Worm (Caenorhabditis elegans) whole organism, young adult: ENCODE measurements around the gene K11H12.5.

Experiments used
- B0261.1 ChIP-seq: sonication (generic microtip); optimal IDR thresholded peaks from 2 replicates; lab custom pipeline; 2016; ENCODE audit warnings: mild to moderate bottlenecking, missing genetic modification characterization, moderate library complexity, missing compliant biosample characterization
- C17E4.6 ChIP-seq: fragments of 200-800 bp; sonication (Bioruptor generic); IDR thresholded peaks from 2 replicates; pipeline ENCODE4 v1.3.6; 2022; ENCODE audit warnings: missing genetic modification reagents, missing genetic modification characterization, missing compliant biosample characterization
- F33H1.4 ChIP-seq: fragments of 200-800 bp; sonication (Bioruptor generic); IDR thresholded peaks from 2 replicates; pipeline ENCODE4 v1.3.6; 2022; ENCODE audit warnings: missing genetic modification reagents, missing genetic modification characterization, missing compliant biosample characterization
- F39B2.1 ChIP-seq: fragments of 200-800 bp; sonication (Bioruptor generic); IDR thresholded peaks from 2 replicates; pipeline ENCODE4 v1.3.6; 2022; ENCODE audit warnings: missing genetic modification reagents, missing genetic modification characterization, missing compliant biosample characterization
- Y53F4B.3 ChIP-seq: fragments of 200-800 bp; sonication (Bioruptor generic); IDR thresholded peaks from 2 replicates; pipeline ENCODE4 v1.3.6; 2022; ENCODE audit warnings: missing genetic modification reagents, missing genetic modification characterization, missing compliant biosample characterization
- Y53G8AR.9 ChIP-seq: fragments of 200-800 bp; sonication (Bioruptor generic); conservative IDR thresholded peaks from 2 replicates; pipeline ENCODE4 v1.3.6; 2022; ENCODE audit warnings: missing genetic modification reagents, missing genetic modification characterization, missing compliant biosample characterization
- Y56A3A.18 ChIP-seq: fragments of 200-800 bp; sonication (Bioruptor generic); IDR thresholded peaks from 2 replicates; pipeline ENCODE4 v1.3.6; 2022; ENCODE audit warnings: missing genetic modification reagents, missing genetic modification characterization, missing compliant biosample characterization
- Y95B8A.8 ChIP-seq: fragments of 200-800 bp; sonication (Bioruptor generic); IDR thresholded peaks from 2 replicates; pipeline ENCODE4 v1.3.6; 2022; ENCODE audit warnings: missing genetic modification reagents, missing genetic modification characterization, missing compliant biosample characterization
- atf-7 ChIP-seq: sonication (generic microtip); optimal IDR thresholded peaks from 2 replicates; lab custom pipeline; 2017; ENCODE audit warnings: mild to moderate bottlenecking, missing genetic modification characterization, missing compliant biosample characterization
- bed-1 ChIP-seq: fragments of 200-800 bp; sonication (Bioruptor generic); IDR thresholded peaks from 2 replicates; pipeline ENCODE4 v1.3.6; 2022; ENCODE audit warnings: missing genetic modification reagents, missing genetic modification characterization, missing compliant biosample characterization
- bed-2 ChIP-seq: fragments of 200-800 bp; sonication (Bioruptor generic); IDR thresholded peaks from 2 replicates; pipeline ENCODE4 v1.3.6; 2022; ENCODE audit warnings: missing genetic modification reagents, missing genetic modification characterization, missing compliant biosample characterization
- cebp-2 ChIP-seq: fragments of 200-800 bp; sonication (Bioruptor generic); IDR thresholded peaks from 2 replicates; pipeline ENCODE4 v1.3.6; 2022; ENCODE audit warnings: missing genetic modification characterization, missing compliant biosample characterization
- ceh-100 ChIP-seq: fragments of 200-800 bp; sonication (Bioruptor generic); IDR thresholded peaks from 2 replicates; pipeline ENCODE4 v1.3.6; 2022; ENCODE audit warnings: missing genetic modification reagents, missing genetic modification characterization, missing compliant biosample characterization
- ceh-40 ChIP-seq: fragments of 200-800 bp; sonication (Bioruptor generic); IDR thresholded peaks from 2 replicates; pipeline ENCODE4 v1.3.6; 2022; ENCODE audit warnings: missing genetic modification characterization, missing compliant biosample characterization
- die-1 ChIP-seq: sonication (generic microtip); optimal IDR thresholded peaks from 2 replicates; lab custom pipeline; 2016; ENCODE audit warnings: missing genotype, mild to moderate bottlenecking, missing genetic modification characterization, missing compliant biosample characterization
- dox-1 ChIP-seq: fragments of 200-800 bp; sonication (Bioruptor generic); IDR thresholded peaks from 2 replicates; pipeline ENCODE4 v1.3.6; 2022; ENCODE audit warnings: missing genetic modification reagents, missing genetic modification characterization, missing compliant biosample characterization
- efl-1 ChIP-seq: fragments of 150-350 bp; optimal IDR thresholded peaks from 2 replicates; lab custom pipeline; 2014; ENCODE audit warnings: missing biosample characterization, missing genetic modification reagents, missing genetic modification characterization
- egl-44 ChIP-seq: fragments of 200-800 bp; sonication (Bioruptor generic); IDR thresholded peaks from 2 replicates; pipeline ENCODE4 v1.3.6; 2022; ENCODE audit warnings: missing genetic modification reagents, missing genetic modification characterization, missing compliant biosample characterization
- ekl-4 ChIP-seq: fragments of 200-800 bp; sonication (Bioruptor generic); IDR thresholded peaks from 2 replicates; pipeline ENCODE4 v1.3.6; 2022; ENCODE audit warnings: missing genetic modification reagents, missing genetic modification characterization, missing compliant biosample characterization
- fkh-3 ChIP-seq: sonication (generic microtip); optimal IDR thresholded peaks from 2 replicates; lab custom pipeline; 2016; ENCODE audit warnings: mild to moderate bottlenecking, missing genetic modification characterization, missing compliant biosample characterization
- gei-17 ChIP-seq: fragments of 200-800 bp; sonication (Bioruptor generic); optimal IDR thresholded peaks from 2 replicates; lab custom pipeline; 2018; ENCODE audit warnings: mild to moderate bottlenecking, missing genetic modification characterization, missing compliant biosample characterization
- hmg-20 ChIP-seq: fragments of 200-800 bp; sonication (Bioruptor generic); IDR thresholded peaks from 2 replicates; pipeline ENCODE4 v1.3.6; 2022; ENCODE audit warnings: missing genetic modification reagents, missing genetic modification characterization, missing compliant biosample characterization
- hrde-1 ChIP-seq: sonication (generic microtip); optimal IDR thresholded peaks from 2 replicates; lab custom pipeline; 2016; ENCODE audit warnings: missing genetic modification characterization, mild to moderate bottlenecking, missing compliant biosample characterization, moderate library complexity, missing genotype, missing genetic modification reagents, borderline replicate concordance
- lin-26 ChIP-seq: fragments of 200-800 bp; sonication (Bioruptor generic); IDR thresholded peaks from 2 replicates; pipeline ENCODE4 v1.3.6; 2022; ENCODE audit warnings: missing genetic modification reagents, missing genetic modification characterization, missing compliant biosample characterization
- lin-35 ChIP-seq, 3 experiments: fragments of 150-350 bp in 2 of 3; sonication (generic microtip) in 1 of 3; optimal IDR thresholded peaks; 2 replicates each; lab custom pipeline; 2014 to 2018; ENCODE audit warnings: missing biosample characterization in 3 of 3, missing genetic modification characterization in 3 of 3, missing genetic modification reagents in 3 of 3
- lin-54 ChIP-seq: fragments of 200-800 bp; sonication (Bioruptor generic); optimal IDR thresholded peaks from 2 replicates; lab custom pipeline; 2018; ENCODE audit warnings: mild to moderate bottlenecking, missing genetic modification characterization, missing compliant biosample characterization
- madf-10 ChIP-seq: sonication (generic microtip); optimal IDR thresholded peaks from 2 replicates; lab custom pipeline; 2016; ENCODE audit warnings: mild to moderate bottlenecking, missing genetic modification characterization, missing compliant biosample characterization
- madf-3 ChIP-seq: fragments of 200-800 bp; sonication (Bioruptor generic); IDR thresholded peaks from 2 replicates; pipeline ENCODE4 v1.3.6; 2022; ENCODE audit warnings: missing genetic modification reagents, missing genetic modification characterization, missing compliant biosample characterization
- madf-6 ChIP-seq: fragments of 200-800 bp; sonication (Bioruptor generic); IDR thresholded peaks from 2 replicates; pipeline ENCODE4 v1.3.6; 2022; ENCODE audit warnings: missing genetic modification reagents, missing genetic modification characterization, missing compliant biosample characterization
- mcd-1 ChIP-seq: fragments of 200-800 bp; sonication (Bioruptor generic); IDR thresholded peaks from 2 replicates; pipeline ENCODE4 v1.3.6; 2022; ENCODE audit warnings: missing genetic modification reagents, missing genetic modification characterization, missing compliant biosample characterization
- nfyb-1 ChIP-seq: fragments of 200-800 bp; sonication (Bioruptor generic); IDR thresholded peaks from 2 replicates; pipeline ENCODE4 v1.3.6; 2022; ENCODE audit warnings: missing genetic modification reagents, missing genetic modification characterization, missing compliant biosample characterization
- pbrm-1 ChIP-seq: fragments of 200-800 bp; sonication (Bioruptor generic); IDR thresholded peaks from 2 replicates; pipeline ENCODE4 v1.3.6; 2022; ENCODE audit warnings: missing genetic modification reagents, missing genetic modification characterization, missing compliant biosample characterization
- pha-4 ChIP-seq: fragments of 150-350 bp; sonication (generic microtip); optimal IDR thresholded peaks from 2 replicates; lab custom pipeline; 2014; ENCODE audit warnings: missing biosample characterization, missing genetic modification reagents, missing genetic modification characterization
- rcor-1 ChIP-seq: fragments of 200-800 bp; sonication (Bioruptor generic); IDR thresholded peaks from 2 replicates; pipeline ENCODE4 v1.3.6; 2022; ENCODE audit warnings: missing genetic modification reagents, missing genetic modification characterization, missing compliant biosample characterization
- repo-1 ChIP-seq: sonication (generic microtip); optimal IDR thresholded peaks from 2 replicates; lab custom pipeline; 2017; ENCODE audit warnings: mild to moderate bottlenecking, missing genetic modification characterization, missing compliant biosample characterization
- snpc-3.4 ChIP-seq: sonication (generic microtip); optimal IDR thresholded peaks from 2 replicates; lab custom pipeline; 2017; ENCODE audit warnings: missing genetic modification characterization, mild to moderate bottlenecking, missing compliant biosample characterization, antibody characterized with exemption, moderate library complexity, missing genotype, missing genetic modification reagents
- tbp1 ChIP-seq: fragments of 200-800 bp; sonication (Bioruptor generic); optimal IDR thresholded peaks from 2 replicates; lab custom pipeline; 2018; ENCODE audit warnings: mild to moderate bottlenecking, missing genetic modification characterization, missing compliant biosample characterization
- tbx-9 ChIP-seq: sonication (generic microtip); optimal IDR thresholded peaks from 2 replicates; lab custom pipeline; 2016; ENCODE audit warnings: borderline replicate concordance, missing genetic modification characterization, inconsistent platforms, missing compliant biosample characterization
- unc-130 ChIP-seq: sonication (generic microtip); optimal IDR thresholded peaks from 2 replicates; lab custom pipeline; 2016; ENCODE audit warnings: missing genetic modification reagents, missing genetic modification characterization, missing compliant biosample characterization
- unc-62 ChIP-seq: fragments of 150-350 bp; optimal IDR thresholded peaks from 2 replicates; lab custom pipeline; 2014; ENCODE audit warnings: missing biosample characterization, missing genetic modification reagents, missing genetic modification characterization
- zfh-2 ChIP-seq: fragments of 200-800 bp; sonication (Bioruptor generic); conservative IDR thresholded peaks from 2 replicates; pipeline ENCODE4 v1.3.6; 2022; ENCODE audit warnings: missing genetic modification reagents, missing genetic modification characterization, missing compliant biosample characterization
- zim-3 ChIP-seq: sonication (generic microtip); optimal IDR thresholded peaks from 2 replicates; lab custom pipeline; 2017; ENCODE audit warnings: mild to moderate bottlenecking, missing genetic modification characterization, moderate library complexity, missing compliant biosample characterization
- ztf-3 ChIP-seq: fragments of 200-800 bp; sonication (Bioruptor generic); optimal IDR thresholded peaks from 2 replicates; lab custom pipeline; 2018; ENCODE audit warnings: mild to moderate bottlenecking, missing genetic modification characterization, missing compliant biosample characterization

K11H12.5 gene

ce11 chrIV:648362-648761 lies 28.0 kb upstream of the K11H12.5 start:
- no peak for TF ChIP-seq tbp1
- no peak for TF ChIP-seq rcor-1 (GFP tag; lab: Robert Waterston, UW)
- TF ChIP-seq ceh-40 (GFP tag; lab: Robert Waterston, UW) = no peak
- no peak for TF ChIP-seq unc-62 (GFP tag; lab: Kevin White, UChicago)
- TF ChIP-seq fkh-3 = no peak
- no peak for TF ChIP-seq mcd-1 (GFP tag; lab: Robert Waterston, UW)
- no peak for TF ChIP-seq zim-3 (tag; lab: Kevin White, UChicago)
- TF ChIP-seq Y56A3A.18 (GFP tag; lab: Robert Waterston, UW) = no peak
- TF ChIP-seq repo-1 (tag; lab: Kevin White, UChicago) = no peak
- TF ChIP-seq madf-3 (GFP tag; lab: Robert Waterston, UW) = no peak
- no peak for TF ChIP-seq dox-1 (GFP tag; lab: Robert Waterston, UW)
- TF ChIP-seq ceh-100 (GFP tag; lab: Robert Waterston, UW) = no peak

- peak; percentile 45; the same call in 1 of the 2 replicates for TF ChIP-seq zfh-2 (GFP tag; lab: Robert Waterston, UW)
- no peak for TF ChIP-seq fkh-3
- no peak for TF ChIP-seq cebp-2
- TF ChIP-seq atf-7 (tag; lab: Kevin White, UChicago) = no peak
These were observed 27.0 kb upstream of the K11H12.5 start, which contains the start of gene K11H12.9 for ce11 chrIV:649365-649764. TSS of gene K11H12.9 (plus strand) at chrIV:649665.

ce11 chrIV:653138-653848 lies 23.1 kb upstream of the K11H12.5 start, which contains the start of gene K11H12.1:
TSS of gene K11H12.1 (minus strand) at chrIV:653421.
- TF ChIP-seq Y53G8AR.9 (GFP tag; lab: Robert Waterston, UW) (peak; percentile 66; the same call in 1 of the 2 replicates), Y95B8A.8 (GFP tag; lab: Robert Waterston, UW) (0 out of 2 replicates have a peak, but pooled peaks have one; percentile 10), snpc-3.4 (tag; lab: Kevin White, UChicago) (peak; percentile 64), die-1 (no peak), zim-3 (tag; lab: Kevin White, UChicago) (peak; percentile 48), pha-4 (tag; lab: Kevin White, UChicago) (no peak), ekl-4 (GFP tag; lab: Robert Waterston, UW) (peak; percentile 92), B0261.1 (tag; lab: Kevin White, UChicago) (peak; percentile 2), C17E4.6 (peak; percentile 68; the same call in 1 of the 2 replicates), gei-17 (GFP tag; lab: Kevin White, UChicago) (no peak), madf-3 (GFP tag; lab: Robert Waterston, UW) (peak; percentile 92), dox-1 (GFP tag; lab: Robert Waterston, UW) (peak; percentile 34; the same call in 1 of the 2 replicates), hmg-20 (GFP tag; lab: Robert Waterston, UW) (peak; percentile 58; the same call in 1 of the 2 replicates), F39B2.1 (GFP tag; lab: Robert Waterston, UW) (peak; percentile 95), madf-10 (tag; lab: Kevin White, UChicago) (no peak), ztf-3 (no peak), madf-6 (GFP tag; lab: Robert Waterston, UW) (peak; percentile 78), bed-2 (no peak), lin-54 (GFP tag; lab: Kevin White, UChicago) (peak; percentile 65), tbx-9 (no peak), lin-26 (peak; percentile 25; the same call in 1 of the 2 replicates), bed-1 (GFP tag; lab: Robert Waterston, UW) (no peak), pbrm-1 (GFP tag; lab: Robert Waterston, UW) (peak; percentile 50; the same call in 1 of the 2 replicates), ceh-100 (GFP tag; lab: Robert Waterston, UW) (peak; percentile 58), unc-130 (GFP tag; lab: Kevin White, UChicago) (peak; percentile 26), F33H1.4 (GFP tag; lab: Robert Waterston, UW) (peak; percentile 27; the same call in 1 of the 2 replicates), lin-35 (GFP tag; optimal IDR thresholded peaks at IDR 0.05; lab: Kevin White, UChicago) (peak in 1 of 3 experiments; percentile 23), ceh-40 (GFP tag; lab: Robert Waterston, UW) (0 out of 2 replicates have a peak, but pooled peaks have one; percentile 44), hrde-1 (tag; lab: Kevin White, UChicago) (peak; percentile 48), efl-1 (no peak), egl-44 (GFP tag; lab: Robert Waterston, UW) (0 out of 2 replicates have a peak, but pooled peaks have one; percentile 22), nfyb-1 (GFP tag; lab: Robert Waterston, UW) (0 out of 2 replicates have a peak, but pooled peaks have one; percentile 39), tbp1 (peak; percentile 8), Y53F4B.3 (GFP tag; lab: Robert Waterston, UW) (no peak)
